Worm (Caenorhabditis elegans) whole organism, midembryonic: ENCODE measurements around the gene btb-11.
"Not testable (repeated sequence)": the region's sequence is repeated elsewhere in the genome, so short reads cannot be mapped to it uniquely, and the experiment has no call there.

ENCODE experiments used
- T22C8.4 ChIP-seq: fragments of 200-800 bp; sonication (Bioruptor generic); IDR thresholded peaks from 2 replicates; pipeline ENCODE4 v1.3.6; 2022; ENCODE audit warnings: missing genetic modification characterization, missing compliant biosample characterization
- cog-1 ChIP-seq: sonication (generic microtip); optimal IDR thresholded peaks from 2 replicates; lab custom pipeline; 2016; ENCODE audit warnings: missing genetic modification characterization, missing compliant biosample characterization
- flt-1 ChIP-seq: fragments of 200-800 bp; sonication (Bioruptor generic); IDR thresholded peaks from 2 replicates; pipeline ENCODE4 v1.3.6; 2022; ENCODE audit warnings: missing genetic modification characterization, missing compliant biosample characterization
- klf-2 ChIP-seq: fragments of 200-800 bp; sonication (Bioruptor generic); conservative IDR thresholded peaks from 2 replicates; pipeline ENCODE4 v1.3.6; 2022; ENCODE audit warnings: missing genetic modification reagents, missing genetic modification characterization, missing compliant biosample characterization
- med-1 ChIP-seq: sonication (generic microtip); optimal IDR thresholded peaks from 2 replicates; lab custom pipeline; 2017; ENCODE audit warnings: missing genetic modification characterization, mild to moderate bottlenecking, missing compliant biosample characterization, antibody characterized with exemption, missing genetic modification reagents; ENCODE audit not compliant: insufficient read depth
- ref-1 ChIP-seq: fragments of 200-800 bp; sonication (Bioruptor generic); conservative IDR thresholded peaks from 2 replicates; pipeline ENCODE4 v1.3.6; 2022; ENCODE audit warnings: missing genetic modification reagents, missing genetic modification characterization, missing compliant biosample characterization
- tab-1 ChIP-seq: fragments of 200-800 bp; sonication (Bioruptor generic); IDR thresholded peaks from 2 replicates; pipeline ENCODE4 v1.3.6; 2022; ENCODE audit warnings: missing genetic modification characterization, missing compliant biosample characterization
- ztf-23 ChIP-seq: fragments of 200-800 bp; sonication (Bioruptor generic); IDR thresholded peaks from 2 replicates; pipeline ENCODE4 v1.3.6; 2022; ENCODE audit warnings: missing genetic modification reagents, missing genetic modification characterization, missing compliant biosample characterization
- ztf-29 ChIP-seq: fragments of 200-800 bp; sonication (Bioruptor generic); IDR thresholded peaks from 2 replicates; pipeline ENCODE4 v1.3.6; 2022; ENCODE audit warnings: missing genetic modification reagents, missing genetic modification characterization, missing compliant biosample characterization

btb-11 gene

DNA sequence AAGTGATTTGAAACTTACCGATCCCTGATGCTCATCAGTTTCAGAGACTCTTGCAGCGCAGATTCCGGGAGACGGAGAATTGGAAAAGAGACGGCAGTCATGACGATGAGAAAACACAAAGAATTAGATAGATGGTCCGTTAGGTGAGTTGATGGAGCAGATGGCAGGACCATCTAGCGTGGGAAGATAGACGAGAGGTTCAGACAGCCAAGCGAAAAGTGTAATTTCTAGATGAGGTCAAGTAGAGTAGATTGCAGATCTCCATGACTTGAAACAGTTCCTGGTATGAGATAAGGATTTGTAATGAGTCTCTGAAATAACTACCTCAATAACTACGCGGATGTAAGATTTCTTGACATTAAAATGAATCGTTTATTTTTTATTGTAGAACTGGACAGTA, 28.5 kb downstream of the btb-11 start, which contains the start of gene F45D11.11:
Gene F45D11.11 (minus strand): TSS at position 101 of the 400 bp plus-strand sequence.
- TF ChIP-seq T22C8.4, ref-1, klf-2 (GFP tag; lab: Robert Waterston, UW): not testable (repeated sequence)

ce11 chrII:994231-994630, 30.4 kb downstream of the btb-11 start, which contains the start of gene F45D11.7:
F45D11.7 (plus strand) TSS chrII:994531.
- not testable (repeated sequence) for TF ChIP-seq tab-1, flt-1, ztf-29 (GFP tag; lab: Robert Waterston, UW)

- TF ChIP-seq cog-1 (tag; lab: Kevin White, UChicago), result no peak
- no peak for TF ChIP-seq flt-1 (GFP tag; lab: Robert Waterston, UW)
- no peak for TF ChIP-seq med-1 (GFP tag; lab: Kevin White, UChicago)
- TF ChIP-seq tab-1 (GFP tag; lab: Robert Waterston, UW), result no peak
- TF ChIP-seq T22C8.4 (GFP tag; lab: Robert Waterston, UW), result no peak
- TF ChIP-seq ztf-29 (GFP tag; lab: Robert Waterston, UW), result no peak
- TF ChIP-seq ref-1 (GFP tag; lab: Robert Waterston, UW), result no peak
- no peak for TF ChIP-seq klf-2 (GFP tag; lab: Robert Waterston, UW)
- no peak for TF ChIP-seq ztf-23 (GFP tag; lab: Robert Waterston, UW)
Observed at ce11 chrII:991300-991699, 33.3 kb downstream of the btb-11 start, which contains the start of gene fbxc-42. fbxc-42 (plus strand) TSS chrII:991600.

- no peak for TF ChIP-seq tab-1 (GFP tag; lab: Robert Waterston, UW)
- no peak for TF ChIP-seq ztf-23 (GFP tag; lab: Robert Waterston, UW)
- no peak for TF ChIP-seq ztf-29 (GFP tag; lab: Robert Waterston, UW)
- TF ChIP-seq ref-1 (GFP tag; lab: Robert Waterston, UW), result no peak
- no peak for TF ChIP-seq T22C8.4 (GFP tag; lab: Robert Waterston, UW)
- no peak for TF ChIP-seq flt-1 (GFP tag; lab: Robert Waterston, UW)
- no peak for TF ChIP-seq med-1 (GFP tag; lab: Kevin White, UChicago)
- no peak for TF ChIP-seq klf-2 (GFP tag; lab: Robert Waterston, UW)
Observed at ce11 chrII:988437-988836, 36.1 kb downstream of the btb-11 start, which contains the start of gene fbxc-39. fbxc-39 (plus strand) TSS chrII:988737.

DNA sequence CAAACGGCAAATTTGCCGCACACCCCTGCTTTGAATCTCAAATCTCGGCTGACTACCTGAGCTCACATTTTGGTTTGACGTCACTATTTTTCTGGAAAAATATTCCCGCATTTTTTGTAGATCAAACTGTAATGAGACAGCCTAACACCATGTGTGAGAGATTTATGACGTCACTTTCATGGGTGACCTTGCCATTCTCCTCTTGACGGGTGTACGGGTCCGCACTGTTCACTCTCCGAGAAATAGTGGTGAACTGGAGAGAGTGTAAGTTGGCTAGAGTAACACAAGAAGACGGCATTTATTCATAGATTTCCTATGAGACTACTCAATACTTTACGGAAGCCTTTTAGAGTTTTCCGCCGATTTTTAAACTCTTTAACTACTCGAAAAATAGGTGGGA, 38.9 kb downstream of the btb-11 start, which contains the start of gene fbxc-40:
Gene fbxc-40 (plus strand): TSS at position 301 of the 400 bp plus-strand sequence.
- not testable (repeated sequence) for TF ChIP-seq klf-2 (GFP tag; lab: Robert Waterston, UW); med-1 (GFP tag; lab: Kevin White, UChicago); ref-1 (GFP tag; lab: Robert Waterston, UW)

ce11 chrII:982842-983241, 41.7 kb downstream of the btb-11 start, which contains the start of gene srh-274:
srh-274 (plus strand) TSS chrII:983142.
- TF ChIP-seq ztf-29 (GFP tag; lab: Robert Waterston, UW) (no peak), cog-1 (tag; lab: Kevin White, UChicago) (no peak), ref-1 (GFP tag; lab: Robert Waterston, UW) (no peak), ztf-23 (GFP tag; lab: Robert Waterston, UW) (no peak), klf-2 (GFP tag; lab: Robert Waterston, UW) (no peak), med-1 (GFP tag; lab: Kevin White, UChicago) (no peak), T22C8.4 (GFP tag; lab: Robert Waterston, UW) (no peak), tab-1 (GFP tag; lab: Robert Waterston, UW) (no peak), flt-1 (GFP tag; lab: Robert Waterston, UW) (no peak)

DNA sequence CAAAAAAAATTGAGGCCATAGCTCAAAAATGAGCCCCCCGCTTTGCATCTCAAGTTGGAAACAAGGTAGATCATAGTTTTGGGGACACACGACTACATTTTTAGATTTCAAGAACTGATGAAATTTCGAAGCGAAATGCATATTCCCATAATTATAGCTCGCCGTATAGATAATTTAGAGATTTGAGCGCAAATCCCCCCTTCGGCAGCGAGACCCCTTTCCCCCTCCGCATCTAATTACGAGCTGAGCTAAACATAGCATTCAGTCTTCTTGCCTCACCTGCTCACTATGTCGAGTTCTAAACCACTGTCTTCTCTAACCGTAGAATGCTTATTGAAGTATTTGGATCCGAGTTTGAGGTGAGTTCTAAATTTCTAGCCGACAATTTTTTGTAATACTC, 45.4 kb downstream of the btb-11 start, which contains the start of the genes fbxc-17 and fbxc-15:
Gene fbxc-17 (minus strand): TSS at position 101 of the 400 bp plus-strand sequence.
Gene fbxc-15 (plus strand): TSS at position 289 of the 400 bp plus-strand sequence.
- TF ChIP-seq tab-1 (GFP tag; lab: Robert Waterston, UW) (no peak), ref-1 (GFP tag; lab: Robert Waterston, UW) (no peak), flt-1 (GFP tag; lab: Robert Waterston, UW) (no peak), T22C8.4 (GFP tag; lab: Robert Waterston, UW) (no peak), ztf-23 (GFP tag; lab: Robert Waterston, UW) (no peak), klf-2 (GFP tag; lab: Robert Waterston, UW) (no peak), cog-1 (tag; lab: Kevin White, UChicago) (no peak), med-1 (GFP tag; lab: Kevin White, UChicago) (no peak), ztf-29 (GFP tag; lab: Robert Waterston, UW) (no peak)

DNA sequence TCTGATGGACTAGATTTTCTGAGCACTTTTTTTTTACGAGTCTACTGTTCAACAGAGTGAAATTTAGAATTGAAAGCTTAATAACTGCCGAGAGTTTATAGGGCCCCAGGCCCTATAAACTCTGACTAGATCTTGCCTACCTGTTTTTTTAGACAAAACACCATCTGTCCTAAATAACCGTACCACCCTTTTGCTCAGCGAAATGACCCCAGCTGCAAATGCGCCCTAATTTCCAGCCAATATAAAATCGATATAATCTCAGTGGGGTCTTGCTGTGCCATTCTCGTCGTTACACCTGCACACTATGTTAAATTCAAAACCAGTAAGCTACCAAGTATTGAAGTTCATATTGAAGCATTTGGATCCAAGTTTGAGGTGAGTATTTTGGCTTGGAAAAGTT, 50.6 kb downstream of the btb-11 start, which contains the start of gene fbxc-14:
Gene fbxc-14 (plus strand): TSS at position 301 of the 400 bp plus-strand sequence.
- TF ChIP-seq T22C8.4 (GFP tag; lab: Robert Waterston, UW), result no peak
- no peak for TF ChIP-seq cog-1 (tag; lab: Kevin White, UChicago)
- no peak for TF ChIP-seq tab-1 (GFP tag; lab: Robert Waterston, UW)
- TF ChIP-seq ref-1 (GFP tag; lab: Robert Waterston, UW), result no peak
